Fruit fly (Drosophila melanogaster) whole organism, embryonic: ENCODE data around the gene CG46439.

Experiments used
- Antp ChIP-seq: fragments of 200-800 bp; sonication (Bioruptor generic); optimal IDR thresholded peaks from 3 replicates; lab custom pipeline; 2016; ENCODE audit warnings: missing biosample characterization, missing genetic modification characterization
- Atf-2 ChIP-seq: fragments of 200-800 bp; sonication (Bioruptor generic); optimal IDR thresholded peaks from 2 replicates; lab custom pipeline; 2016; ENCODE audit warnings: missing biosample characterization, missing genetic modification characterization
- Atf6 ChIP-seq: fragments of 200-800 bp; sonication (Bioruptor generic); IDR thresholded peaks from 2 replicates; pipeline ENCODE4 v1.3.6; 2022; ENCODE audit warnings: missing biosample characterization, missing genetic modification characterization
- B-H2 ChIP-seq: fragments of 200-800 bp; sonication (Bioruptor generic); optimal IDR thresholded peaks from 2 replicates; lab custom pipeline; 2018; ENCODE audit warnings: missing biosample characterization, mild to moderate bottlenecking, missing genetic modification characterization
- Bgb ChIP-seq: fragments of 200-800 bp; sonication (Bioruptor generic); IDR thresholded peaks from 2 replicates; pipeline ENCODE4 v1.3.6; 2022; ENCODE audit warnings: missing biosample characterization, missing genetic modification characterization; ENCODE audit not compliant: partially characterized antibody
- CG10147 ChIP-seq: fragments of 200-800 bp; sonication (Bioruptor generic); optimal IDR thresholded peaks from 2 replicates; lab custom pipeline; 2019; ENCODE audit warnings: missing biosample characterization, mild to moderate bottlenecking, missing genetic modification characterization, moderate library complexity
- CG11456 ChIP-seq: fragments of 200-800 bp; sonication (Bioruptor generic); IDR thresholded peaks from 3 replicates; pipeline ENCODE4 v1.3.6; 2022; ENCODE audit warnings: missing biosample characterization, missing genetic modification characterization
- CG11560 ChIP-seq: fragments of 200-800 bp; sonication (Bioruptor generic); IDR thresholded peaks from 3 replicates; pipeline ENCODE4 v1.3.6; 2022; ENCODE audit warnings: missing biosample characterization, missing genetic modification characterization
- CG12219 ChIP-seq: fragments of 200-800 bp; sonication (Bioruptor generic); optimal IDR thresholded peaks from 3 replicates; lab custom pipeline; 2018; ENCODE audit warnings: missing biosample characterization, mild to moderate bottlenecking, missing genetic modification characterization
- CG12236 ChIP-seq: fragments of 200-800 bp; sonication (Bioruptor generic); optimal IDR thresholded peaks from 2 replicates; lab custom pipeline; 2016; ENCODE audit warnings: missing biosample characterization, missing genetic modification characterization
- CG13775 ChIP-seq: fragments of 200-800 bp; sonication (Bioruptor generic); optimal IDR thresholded peaks from 3 replicates; lab custom pipeline; 2017; ENCODE audit warnings: missing biosample characterization, mild to moderate bottlenecking, missing genetic modification characterization
- CG13894 ChIP-seq: fragments of 200-800 bp; sonication (Bioruptor generic); optimal IDR thresholded peaks from 3 replicates; lab custom pipeline; 2018; ENCODE audit warnings: missing biosample characterization, mild to moderate bottlenecking, missing genetic modification characterization, moderate library complexity
- CG14441 ChIP-seq: fragments of 200-800 bp; sonication (Bioruptor generic); IDR thresholded peaks from 2 replicates; pipeline ENCODE4 v1.3.6; 2022; ENCODE audit warnings: missing biosample characterization, missing genetic modification characterization
- CG1529 ChIP-seq: fragments of 200-800 bp; sonication (Bioruptor generic); optimal IDR thresholded peaks from 3 replicates; lab custom pipeline; 2018; ENCODE audit warnings: missing biosample characterization, missing genetic modification characterization
- CG16815 ChIP-seq: fragments of 200-800 bp; sonication (Bioruptor generic); optimal IDR thresholded peaks from 3 replicates; lab custom pipeline; 2017; ENCODE audit warnings: missing biosample characterization, mild to moderate bottlenecking, missing genetic modification characterization
- CG2202 ChIP-seq: fragments of 200-800 bp; sonication (Bioruptor generic); optimal IDR thresholded peaks from 2 replicates; lab custom pipeline; 2018; ENCODE audit warnings: missing biosample characterization, mild to moderate bottlenecking, missing genetic modification characterization
- CG6175 ChIP-seq: fragments of 200-800 bp; sonication (Bioruptor generic); IDR thresholded peaks from 3 replicates; pipeline ENCODE4 v1.3.6; 2022; ENCODE audit warnings: missing biosample characterization, missing genetic modification characterization
- CG7556 ChIP-seq: fragments of 200-800 bp; sonication (Bioruptor generic); optimal IDR thresholded peaks from 2 replicates; lab custom pipeline; 2017; ENCODE audit warnings: missing biosample characterization, mild to moderate bottlenecking, missing genetic modification characterization
- CG7987 ChIP-seq: fragments of 200-800 bp; sonication (Bioruptor generic); optimal IDR thresholded peaks from 2 replicates; lab custom pipeline; 2018; ENCODE audit warnings: missing biosample characterization, mild to moderate bottlenecking, missing genetic modification characterization, moderate library complexity
- CG8924 ChIP-seq: fragments of 200-800 bp; optimal IDR thresholded peaks from 3 replicates; lab custom pipeline; 2019; ENCODE audit warnings: missing biosample characterization, mild to moderate bottlenecking, missing genetic modification characterization, moderate library complexity
- Dfd ChIP-seq, 2 experiments: fragments of >200 bp; optimal IDR thresholded peaks; 2 replicates each; lab custom pipeline; 2017; ENCODE audit warnings: missing biosample characterization in 2 of 2, missing genetic modification characterization in 2 of 2
- Fer1 ChIP-seq: fragments of 200-800 bp; sonication (Bioruptor generic); optimal IDR thresholded peaks from 2 replicates; lab custom pipeline; 2017; ENCODE audit warnings: missing biosample characterization, mild to moderate bottlenecking, missing genetic modification characterization
- H15 ChIP-seq: fragments of 200-800 bp; sonication (Bioruptor generic); IDR thresholded peaks from 3 replicates; pipeline ENCODE4 v1.3.6; 2022; ENCODE audit warnings: missing biosample characterization, missing genetic modification characterization
- HHEX ChIP-seq: fragments of 200-800 bp; sonication (Bioruptor generic); optimal IDR thresholded peaks from 3 replicates; lab custom pipeline; 2017; ENCODE audit warnings: missing biosample characterization, mild to moderate bottlenecking, missing genetic modification characterization, missing genetic modification reagents
- Hsf ChIP-seq: fragments of 200-800 bp; sonication (Bioruptor generic); optimal IDR thresholded peaks from 3 replicates; lab custom pipeline; 2016; ENCODE audit warnings: missing biosample characterization, missing genetic modification characterization
- MBD-R2 ChIP-seq: fragments of 200-800 bp; sonication (Bioruptor generic); IDR thresholded peaks from 2 replicates; pipeline ENCODE4 v1.3.6; 2022; ENCODE audit warnings: missing biosample characterization, missing genetic modification characterization
- MESR4 ChIP-seq: fragments of 200-800 bp; sonication (Bioruptor generic); optimal IDR thresholded peaks from 2 replicates; lab custom pipeline; 2018; ENCODE audit warnings: missing biosample characterization, mild to moderate bottlenecking, missing genetic modification characterization, moderate library complexity
- Meics ChIP-seq: fragments of 200-800 bp; sonication (Bioruptor generic); optimal IDR thresholded peaks from 2 replicates; lab custom pipeline; 2017; ENCODE audit warnings: missing biosample characterization, mild to moderate bottlenecking, missing genetic modification characterization
- Mes4 ChIP-seq: fragments of 200-800 bp; sonication (Bioruptor generic); optimal IDR thresholded peaks from 2 replicates; lab custom pipeline; 2016; ENCODE audit warnings: missing biosample characterization, missing genetic modification characterization
- Ptx1 ChIP-seq: fragments of 200-800 bp; sonication (Bioruptor generic); IDR thresholded peaks from 2 replicates; pipeline ENCODE4 v1.3.6; 2022; ENCODE audit warnings: missing biosample characterization, missing genetic modification characterization
- Taf1 ChIP-seq: fragments of 200-800 bp; sonication (Bioruptor generic); IDR thresholded peaks from 2 replicates; pipeline ENCODE4 v1.3.6; 2022; ENCODE audit warnings: missing biosample characterization, missing genetic modification characterization
- ab ChIP-seq: fragments of 200-800 bp; sonication (Bioruptor generic); optimal IDR thresholded peaks from 2 replicates; lab custom pipeline; 2016; ENCODE audit warnings: missing biosample characterization, missing genetic modification characterization
- cad ChIP-seq: fragments of >200 bp; optimal IDR thresholded peaks from 2 replicates; lab custom pipeline; 2017; ENCODE audit warnings: missing biosample characterization, missing genetic modification characterization
- cwo ChIP-seq: fragments of 200-800 bp; sonication (Bioruptor generic); optimal IDR thresholded peaks from 3 replicates; lab custom pipeline; 2017; ENCODE audit warnings: missing biosample characterization, missing genetic modification characterization, mild to moderate bottlenecking, moderate library complexity, missing genetic modification reagents
- dimm ChIP-seq: fragments of 200-800 bp; sonication (Bioruptor generic); IDR thresholded peaks from 2 replicates; pipeline ENCODE4 v1.3.6; 2022; ENCODE audit warnings: missing biosample characterization, missing genetic modification characterization
- dm ChIP-seq: fragments of 200-800 bp; sonication (Bioruptor generic); optimal IDR thresholded peaks from 3 replicates; lab custom pipeline; 2016; ENCODE audit warnings: missing biosample characterization, missing genetic modification characterization
- dmrt11E ChIP-seq: fragments of 200-800 bp; sonication (Bioruptor generic); optimal IDR thresholded peaks from 3 replicates; lab custom pipeline; 2018; ENCODE audit warnings: missing biosample characterization, mild to moderate bottlenecking, missing genetic modification characterization, moderate library complexity
- lmd ChIP-seq: fragments of 200-800 bp; sonication (Bioruptor generic); IDR thresholded peaks from 2 replicates; pipeline ENCODE4 v1.3.6; 2022; ENCODE audit warnings: missing biosample characterization, missing genetic modification characterization
- lola ChIP-seq, 3 experiments: fragments of >200 bp in 2 of 3; fragments of 200-800 bp in 1 of 3; sonication (Bioruptor generic) in 1 of 3; optimal IDR thresholded peaks; 2 replicates each; lab custom pipeline; 2017 to 2019; ENCODE audit warnings: missing biosample characterization in 3 of 3, missing genetic modification characterization in 3 of 3, mild to moderate bottlenecking in 1 of 3, moderate library complexity in 1 of 3
- nerfin-2 ChIP-seq: fragments of 200-800 bp; sonication (Bioruptor generic); IDR thresholded peaks from 2 replicates; pipeline ENCODE4 v1.3.6; 2022; ENCODE audit warnings: missing biosample characterization, missing genetic modification characterization; ENCODE audit not compliant: partially characterized antibody
- nmo ChIP-seq: fragments of 200-800 bp; sonication (Bioruptor generic); optimal IDR thresholded peaks from 2 replicates; lab custom pipeline; 2018; ENCODE audit warnings: missing biosample characterization, mild to moderate bottlenecking, missing genetic modification characterization, moderate library complexity
- slp2 ChIP-seq: fragments of 200-800 bp; sonication (Bioruptor generic); optimal IDR thresholded peaks from 2 replicates; lab custom pipeline; 2016; ENCODE audit warnings: missing biosample characterization, missing genetic modification characterization
- stc ChIP-seq: fragments of 200-800 bp; sonication (Bioruptor generic); IDR thresholded peaks from 2 replicates; pipeline ENCODE4 v1.3.6; 2022; ENCODE audit warnings: missing biosample characterization, missing genetic modification characterization
- tio ChIP-seq: fragments of 200-800 bp; sonication (Bioruptor generic); optimal IDR thresholded peaks from 2 replicates; lab custom pipeline; 2017; ENCODE audit warnings: missing biosample characterization, missing genetic modification characterization, inconsistent platforms
- trh ChIP-seq: fragments of 200-800 bp; sonication (Bioruptor generic); optimal IDR thresholded peaks from 2 replicates; lab custom pipeline; 2016; ENCODE audit warnings: missing biosample characterization, missing genetic modification characterization
- yki ChIP-seq: fragments of >200 bp; optimal IDR thresholded peaks from 3 replicates; lab custom pipeline; 2018

The CG46439 gene

DNA sequence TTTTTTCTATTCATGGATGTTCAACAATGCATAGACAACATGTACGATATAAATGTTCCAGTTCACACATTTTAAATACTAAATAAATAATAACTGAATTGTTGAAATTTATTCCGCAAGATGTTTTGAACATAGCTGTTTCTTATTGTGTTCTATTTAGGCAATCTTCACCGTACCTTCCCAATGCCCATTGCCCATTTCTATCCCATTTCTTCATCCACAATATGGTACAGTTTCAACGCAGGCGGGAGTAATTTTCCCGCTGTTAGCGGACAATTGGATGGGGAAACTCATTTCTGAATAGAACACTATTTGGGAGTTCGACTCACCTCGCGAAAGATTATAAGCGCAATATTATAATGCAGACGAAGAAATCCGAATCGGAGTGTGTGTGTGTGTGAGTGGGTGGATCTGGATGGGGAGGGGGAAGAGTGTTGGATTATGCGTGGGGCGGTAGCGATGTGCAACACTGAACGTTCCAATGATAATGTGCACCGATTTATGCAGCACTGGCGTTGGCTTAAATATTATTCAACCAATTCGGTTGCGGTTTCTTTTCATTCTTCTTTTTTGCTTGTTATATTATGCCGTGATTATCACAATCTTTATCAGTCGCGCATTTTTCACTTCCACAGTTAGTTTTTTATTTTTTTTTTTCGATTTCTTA lies 4.0 kb downstream of the CG46439 start (continued):
- TF ChIP-seq Ptx1 (GFP tag; lab: Robert Waterston, UW): peak; percentile 30; the same call in 1 of the 2 replicates
- TF ChIP-seq CG7987 (GFP tag; lab: Kevin White, UChicago): no peak
- TF ChIP-seq MBD-R2 (GFP tag; lab: Robert Waterston, UW): peak; percentile 29; the same call in 1 of the 2 replicates
- peak; percentile 37; the same call in 2 of the 3 replicates for TF ChIP-seq H15 (GFP tag; lab: Robert Waterston, UW)
- TF ChIP-seq CG14441 (GFP tag; lab: Robert Waterston, UW): peak; percentile 7; the same call in 1 of the 2 replicates

DNA sequence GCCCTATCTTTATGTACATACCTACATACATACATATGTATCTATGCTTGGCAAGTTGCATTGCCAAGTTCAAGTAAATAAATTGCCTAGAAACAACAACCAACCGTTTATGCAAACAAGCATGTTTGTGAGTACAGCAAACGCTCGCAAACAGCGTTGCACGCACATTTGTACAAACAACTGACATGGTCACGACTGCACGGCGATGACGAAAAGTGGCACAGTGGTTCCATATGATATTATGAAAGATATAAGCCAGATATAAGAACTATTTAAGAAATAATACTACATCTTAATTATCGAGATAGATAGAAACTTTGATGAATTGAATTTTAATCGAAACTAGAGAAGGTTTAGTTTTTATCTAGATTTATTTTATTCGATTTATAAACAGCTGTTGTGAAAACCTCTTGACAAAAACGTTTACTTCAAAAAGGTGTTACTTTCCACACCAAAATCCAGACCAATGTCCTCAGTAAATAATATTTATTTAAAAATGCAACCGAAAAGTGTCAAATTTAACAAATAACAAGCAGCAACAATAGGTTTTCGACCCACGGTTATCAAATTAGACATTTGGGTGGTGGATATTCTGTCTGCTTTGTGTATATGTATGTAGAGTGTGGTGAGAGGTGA lies 6.1 kb downstream of the CG46439 start:
- TF ChIP-seq dm (GFP tag; lab: Kevin White, UChicago): peak; percentile 75
- TF ChIP-seq yki (lab: Kevin White, UChicago): no peak
- peak; percentile 49 for TF ChIP-seq H15 (GFP tag; lab: Robert Waterston, UW)
- TF ChIP-seq CG2202 (tag; lab: Kevin White, UChicago): peak; percentile 86
- TF ChIP-seq Atf6 (GFP tag; lab: Robert Waterston, UW): peak; percentile 83; the same call in 1 of the 2 replicates
- TF ChIP-seq CG8924 (tag; lab: Kevin White, UChicago): peak; percentile 97
- peak; percentile 95 for TF ChIP-seq tio
- peak; percentile 91 for TF ChIP-seq Fer1
- no peak for TF ChIP-seq nerfin-2 (GFP tag; lab: Robert Waterston, UW)
- peak; percentile 51 for TF ChIP-seq ab (GFP tag; lab: Kevin White, UChicago)
- TF ChIP-seq HHEX (GFP tag; lab: Kevin White, UChicago): peak; percentile 87
- TF ChIP-seq CG10147 (GFP tag; lab: Kevin White, UChicago): peak; percentile 88
- TF ChIP-seq CG6175: no peak
- no peak for TF ChIP-seq B-H2
- TF ChIP-seq CG7556 (GFP tag; lab: Kevin White, UChicago): peak; percentile 98
- peak; percentile 93 for TF ChIP-seq Hsf (GFP tag; lab: Kevin White, UChicago)
- TF ChIP-seq cad (GFP tag; lab: Kevin White, UChicago): no peak
- TF ChIP-seq CG13775 (GFP tag; lab: Kevin White, UChicago): peak; percentile 92
- TF ChIP-seq Mes4: peak; percentile 85
- no peak for TF ChIP-seq CG13894
- peak; percentile 82 for TF ChIP-seq CG12236 (GFP tag; lab: Kevin White, UChicago)
- TF ChIP-seq lola (GFP tag; optimal IDR thresholded peaks at IDR 0.05; lab: Kevin White, UChicago): peak in 1 of 3 experiments; percentile 96
- TF ChIP-seq trh (GFP tag; lab: Kevin White, UChicago): peak; percentile 76
- 0 out of 2 replicates have a peak, but pooled peaks have one; percentile 15 for TF ChIP-seq Taf1
- peak; percentile 89 for TF ChIP-seq dmrt11E (tag; lab: Kevin White, UChicago)
- peak; percentile 87 for TF ChIP-seq cwo (GFP tag; lab: Kevin White, UChicago)
- peak; percentile 23; the same call in 1 of the 2 replicates for TF ChIP-seq MBD-R2 (GFP tag; lab: Robert Waterston, UW)
- peak; percentile 85 for TF ChIP-seq CG12219
- TF ChIP-seq Antp (GFP tag; lab: Kevin White, UChicago): peak; percentile 58
- TF ChIP-seq CG11456: no peak
- TF ChIP-seq Bgb: no peak
- TF ChIP-seq Atf-2 (GFP tag; lab: Kevin White, UChicago): peak; percentile 88
- 0 out of 3 replicates have a peak, but pooled peaks have one; percentile 55 for TF ChIP-seq CG11560
- TF ChIP-seq CG1529: peak; percentile 94
- TF ChIP-seq Dfd (GFP tag; optimal IDR thresholded peaks at IDR 0.05; lab: Kevin White, UChicago): no peak
- TF ChIP-seq Meics (GFP tag; lab: Kevin White, UChicago): peak; percentile 81
- peak; percentile 80 for TF ChIP-seq slp2
- TF ChIP-seq MESR4 (GFP tag; lab: Kevin White, UChicago): no peak
- peak; percentile 84; the same call in 1 of the 2 replicates for TF ChIP-seq lmd (GFP tag; lab: Robert Waterston, UW)
- TF ChIP-seq nmo (GFP tag; lab: Kevin White, UChicago): peak; percentile 96
- TF ChIP-seq CG16815 (GFP tag; lab: Kevin White, UChicago): peak; percentile 86
- peak; percentile 4; the same call in 1 of the 2 replicates for TF ChIP-seq dimm (GFP tag; lab: Robert Waterston, UW)
- peak; percentile 69 for TF ChIP-seq stc
